Worm (Caenorhabditis elegans): ENCODE measurements around the gene ttr-40.

DNA sequence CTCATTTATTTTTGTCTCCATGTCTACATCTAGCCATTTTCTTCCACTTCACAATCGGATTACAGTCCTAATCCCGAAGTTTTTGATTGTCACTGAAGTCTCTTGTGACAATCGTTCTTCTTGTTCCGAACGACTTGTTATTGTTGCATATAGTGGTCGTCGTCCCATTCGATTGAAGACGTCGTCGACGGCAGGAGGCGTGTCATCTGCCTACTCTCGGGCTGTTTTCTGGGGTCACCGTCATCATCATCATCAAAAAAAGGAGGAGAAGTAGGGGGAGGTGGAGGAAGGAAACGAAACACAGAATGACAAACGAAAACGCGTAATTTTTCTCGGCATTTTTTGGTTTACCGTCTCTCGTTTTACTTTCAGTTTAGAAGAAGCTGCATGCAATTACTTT is 50.2 kb downstream of the ttr-40 start, which contains the start of gene F44A2.3:
- TF ChIP-seq daf-12 (tag; optimal IDR thresholded peaks at IDR 0.05) (no peak), nhr-12 (tag; optimal IDR thresholded peaks at IDR 0.05) (no peak), nhr-25 (tag; optimal IDR thresholded peaks at IDR 0.05) (no peak), ama-1 (optimal IDR thresholded peaks at IDR 0.05) (no peak)

Data from whole organism, L3 larva.